Fruit fly (Drosophila melanogaster) whole organism, embryonic: ENCODE data around the gene CG12081.
A peak's percentile ranks its signal among the peaks of the same experiment; 100 is the strongest.

Experiments used
- B-H1 ChIP-seq: fragments of 200-800 bp; sonication (Bioruptor generic); IDR thresholded peaks from 3 replicates; pipeline ENCODE4 v1.3.6; 2022; ENCODE audit warnings: missing biosample characterization, missing genetic modification characterization
- Bgb ChIP-seq: fragments of 200-800 bp; sonication (Bioruptor generic); IDR thresholded peaks from 2 replicates; pipeline ENCODE4 v1.3.6; 2022; ENCODE audit warnings: missing biosample characterization, missing genetic modification characterization; ENCODE audit not compliant: partially characterized antibody
- CG10431 ChIP-seq: fragments of 200-800 bp; sonication (Bioruptor generic); optimal IDR thresholded peaks from 3 replicates; lab custom pipeline; 2018; ENCODE audit warnings: missing biosample characterization, mild to moderate bottlenecking, missing genetic modification characterization
- CG10462 ChIP-seq: fragments of 200-800 bp; sonication (Bioruptor generic); optimal IDR thresholded peaks from 2 replicates; lab custom pipeline; 2016; ENCODE audit warnings: missing biosample characterization, missing genetic modification characterization
- CG10565 ChIP-seq: fragments of 200-800 bp; sonication (Bioruptor generic); optimal IDR thresholded peaks from 3 replicates; lab custom pipeline; 2016; ENCODE audit warnings: missing biosample characterization, mild to moderate bottlenecking, missing genetic modification characterization
- CG10654 ChIP-seq: fragments of 200-800 bp; sonication (Bioruptor generic); optimal IDR thresholded peaks from 2 replicates; lab custom pipeline; 2016; ENCODE audit warnings: missing biosample characterization, missing genetic modification characterization
- CG12236 ChIP-seq: fragments of 200-800 bp; sonication (Bioruptor generic); optimal IDR thresholded peaks from 2 replicates; lab custom pipeline; 2016; ENCODE audit warnings: missing biosample characterization, missing genetic modification characterization
- CG13296 ChIP-seq: fragments of 200-800 bp; sonication (Bioruptor generic); optimal IDR thresholded peaks from 3 replicates; lab custom pipeline; 2018; ENCODE audit warnings: missing biosample characterization, mild to moderate bottlenecking, missing genetic modification characterization
- CG15696 ChIP-seq: fragments of 200-800 bp; sonication (Bioruptor generic); optimal IDR thresholded peaks from 2 replicates; lab custom pipeline; 2019; ENCODE audit warnings: missing biosample characterization, mild to moderate bottlenecking, missing genetic modification characterization, moderate library complexity
- CG17361 ChIP-seq: fragments of 200-800 bp; sonication (Bioruptor generic); IDR thresholded peaks from 3 replicates; pipeline ENCODE4 v1.3.6; 2022; ENCODE audit warnings: missing biosample characterization, missing genetic modification characterization
- CG18011 ChIP-seq: fragments of 200-800 bp; sonication (Bioruptor generic); optimal IDR thresholded peaks from 2 replicates; lab custom pipeline; 2017; ENCODE audit warnings: missing biosample characterization, missing genetic modification characterization, mild to moderate bottlenecking, moderate library complexity, missing genotype
- CG2116 ChIP-seq: fragments of 200-800 bp; sonication (Bioruptor generic); optimal IDR thresholded peaks from 3 replicates; lab custom pipeline; 2018; ENCODE audit warnings: missing biosample characterization, mild to moderate bottlenecking, missing genetic modification characterization
- CG2199 ChIP-seq: fragments of 200-800 bp; sonication (Bioruptor generic); IDR thresholded peaks from 3 replicates; pipeline ENCODE4 v1.3.6; 2022; ENCODE audit warnings: missing biosample characterization, missing genetic modification characterization
- CG30403 ChIP-seq: fragments of 200-800 bp; sonication (Bioruptor generic); optimal IDR thresholded peaks from 3 replicates; lab custom pipeline; 2016; ENCODE audit warnings: missing biosample characterization, missing genetic modification characterization
- CG31441 ChIP-seq: fragments of 200-800 bp; sonication (Bioruptor generic); IDR thresholded peaks from 2 replicates; pipeline ENCODE4 v1.3.6; 2022; ENCODE audit warnings: missing biosample characterization, missing genetic modification characterization
- CG33213 ChIP-seq: fragments of 200-800 bp; sonication (Bioruptor generic); optimal IDR thresholded peaks from 3 replicates; lab custom pipeline; 2016; ENCODE audit warnings: missing biosample characterization, missing genetic modification characterization
- CG34422 ChIP-seq: fragments of 200-800 bp; sonication (Bioruptor generic); IDR thresholded peaks from 3 replicates; pipeline ENCODE4 v1.3.6; 2022; ENCODE audit warnings: missing biosample characterization, missing genetic modification characterization
- CG4360 ChIP-seq: fragments of 200-800 bp; sonication (Bioruptor generic); IDR thresholded peaks from 2 replicates; pipeline ENCODE4 v1.3.6; 2022; ENCODE audit warnings: missing biosample characterization, missing genetic modification characterization
- CG8290 ChIP-seq, 3 experiments: fragments of 200-800 bp; sonication (Bioruptor generic); optimal IDR thresholded peaks; 2 replicates each; lab custom pipeline; 2016 to 2019; ENCODE audit warnings: missing biosample characterization in 3 of 3, missing genetic modification characterization in 3 of 3, mild to moderate bottlenecking in 2 of 3, moderate library complexity in 1 of 3
- CG8388 ChIP-seq: fragments of 200-800 bp; sonication (Bioruptor generic); optimal IDR thresholded peaks from 2 replicates; lab custom pipeline; 2019; ENCODE audit warnings: missing biosample characterization, mild to moderate bottlenecking, missing genetic modification characterization, moderate library complexity
- CG8924 ChIP-seq: fragments of 200-800 bp; optimal IDR thresholded peaks from 3 replicates; lab custom pipeline; 2019; ENCODE audit warnings: missing biosample characterization, mild to moderate bottlenecking, missing genetic modification characterization, moderate library complexity
- CrebB ChIP-seq: fragments of 200-800 bp; sonication (Bioruptor generic); optimal IDR thresholded peaks from 3 replicates; lab custom pipeline; 2018; ENCODE audit warnings: missing biosample characterization, mild to moderate bottlenecking, missing genetic modification characterization
- Dip2 ChIP-seq: fragments of 200-800 bp; sonication (Bioruptor generic); IDR thresholded peaks from 2 replicates; pipeline ENCODE4 v1.3.6; 2022; ENCODE audit warnings: missing biosample characterization, missing genetic modification characterization
- Dp ChIP-seq: fragments of 200-800 bp; sonication (Bioruptor generic); optimal IDR thresholded peaks from 2 replicates; lab custom pipeline; 2018; ENCODE audit warnings: missing biosample characterization, mild to moderate bottlenecking, missing genetic modification characterization, moderate library complexity
- Gug ChIP-seq: fragments of 200-800 bp; sonication (Bioruptor generic); IDR thresholded peaks from 4 replicates; pipeline ENCODE4 v1.3.6; 2022; ENCODE audit warnings: missing biosample characterization, missing genetic modification characterization
- NC2α ChIP-seq: fragments of 200-800 bp; sonication (Bioruptor generic); optimal IDR thresholded peaks from 2 replicates; lab custom pipeline; 2016; ENCODE audit warnings: missing biosample characterization, missing genetic modification characterization
- NC2β ChIP-seq: fragments of 200-800 bp; sonication (Bioruptor generic); optimal IDR thresholded peaks from 2 replicates; lab custom pipeline; 2016; ENCODE audit warnings: missing biosample characterization, missing genetic modification characterization
- NK7.1 ChIP-seq: fragments of 200-800 bp; sonication (Bioruptor generic); optimal IDR thresholded peaks from 3 replicates; lab custom pipeline; 2016; ENCODE audit warnings: missing biosample characterization, missing genetic modification characterization
- Nf-YB ChIP-seq: fragments of 200-800 bp; sonication (Bioruptor generic); optimal IDR thresholded peaks from 3 replicates; lab custom pipeline; 2019; ENCODE audit warnings: missing biosample characterization, mild to moderate bottlenecking, missing genetic modification characterization, moderate library complexity
- PHDP ChIP-seq: fragments of 200-800 bp; sonication (Bioruptor generic); optimal IDR thresholded peaks from 3 replicates; lab custom pipeline; 2018; ENCODE audit warnings: missing biosample characterization, mild to moderate bottlenecking, missing genetic modification characterization, moderate library complexity
- Poxn ChIP-seq: fragments of 200-800 bp; sonication (Bioruptor generic); IDR thresholded peaks from 2 replicates; pipeline ENCODE4 v1.3.6; 2022; ENCODE audit warnings: missing biosample characterization, missing genetic modification characterization
- Sry-δ ChIP-seq: fragments of 200-800 bp; sonication (Bioruptor generic); optimal IDR thresholded peaks from 2 replicates; lab custom pipeline; 2016; ENCODE audit warnings: missing biosample characterization, missing genetic modification characterization
- bigmax ChIP-seq: fragments of 200-800 bp; sonication (Bioruptor generic); optimal IDR thresholded peaks from 2 replicates; lab custom pipeline; 2018; ENCODE audit warnings: missing biosample characterization, mild to moderate bottlenecking, missing genetic modification characterization
- crol ChIP-seq: fragments of 200-800 bp; sonication (Bioruptor generic); IDR thresholded peaks from 2 replicates; pipeline ENCODE4 v1.3.6; 2022; ENCODE audit warnings: missing biosample characterization, missing genetic modification characterization
- ham ChIP-seq: fragments of 200-800 bp; sonication (Bioruptor generic); IDR thresholded peaks from 2 replicates; pipeline ENCODE4 v1.3.6; 2022; ENCODE audit warnings: missing biosample characterization, missing genetic modification characterization
- hb ChIP-seq: fragments of 200-800 bp; sonication (Bioruptor generic); IDR thresholded peaks from 3 replicates; pipeline ENCODE4 v1.3.6; 2022; ENCODE audit warnings: missing biosample characterization, missing genetic modification characterization; ENCODE audit not compliant: partially characterized antibody
- hbn ChIP-seq: fragments of 200-800 bp; sonication (Bioruptor generic); IDR thresholded peaks from 2 replicates; pipeline ENCODE4 v1.3.6; 2022; ENCODE audit warnings: missing biosample characterization, missing genetic modification characterization; ENCODE audit not compliant: partially characterized antibody
- jing ChIP-seq: fragments of 200-800 bp; sonication (Bioruptor generic); optimal IDR thresholded peaks from 2 replicates; lab custom pipeline; 2018; ENCODE audit warnings: missing biosample characterization, mild to moderate bottlenecking, missing genetic modification characterization
- lov ChIP-seq, 2 experiments: fragments of 200-800 bp in 1 of 2; fragments of >200 bp in 1 of 2; sonication (Bioruptor generic) in 1 of 2; IDR thresholded peaks in 1 of 2; optimal IDR thresholded peaks in 1 of 2; 2 replicates in 1 of 2; 3 replicates in 1 of 2; pipeline versions ENCODE4 v1.3.6 to Lab custom; 2017 to 2022; ENCODE audit warnings: missing biosample characterization in 1 of 2, missing genetic modification characterization in 1 of 2
- mirr ChIP-seq: fragments of 200-800 bp; sonication (Bioruptor generic); optimal IDR thresholded peaks from 3 replicates; lab custom pipeline; 2018; ENCODE audit warnings: missing biosample characterization, mild to moderate bottlenecking, missing genetic modification characterization
- nom ChIP-seq: fragments of 200-800 bp; sonication (Bioruptor generic); optimal IDR thresholded peaks from 2 replicates; lab custom pipeline; 2017; ENCODE audit warnings: missing biosample characterization, missing genetic modification characterization, mild to moderate bottlenecking, moderate library complexity, missing genetic modification reagents
- pfk ChIP-seq: fragments of 200-800 bp; sonication (Bioruptor generic); optimal IDR thresholded peaks from 2 replicates; lab custom pipeline; 2018; ENCODE audit warnings: missing biosample characterization, mild to moderate bottlenecking, missing genetic modification characterization, moderate library complexity
- pho ChIP-seq: fragments of 200-800 bp; sonication (Bioruptor generic); optimal IDR thresholded peaks from 2 replicates; lab custom pipeline; 2016; ENCODE audit warnings: missing biosample characterization, missing genetic modification characterization
- pnt ChIP-seq: fragments of 200-800 bp; sonication (Bioruptor generic); optimal IDR thresholded peaks from 3 replicates; lab custom pipeline; 2016; ENCODE audit warnings: missing biosample characterization, missing genetic modification characterization
- psq ChIP-seq: fragments of 200-800 bp; sonication (Bioruptor generic); optimal IDR thresholded peaks from 2 replicates; lab custom pipeline; 2017; ENCODE audit warnings: missing biosample characterization, missing genetic modification characterization
- sens ChIP-seq: fragments of 200-800 bp; sonication (Bioruptor generic); peaks from one replicate; lab custom pipeline; 2016; ENCODE audit warnings: missing biosample characterization, missing genetic modification characterization
- sna ChIP-seq: fragments of 200-800 bp; sonication (Bioruptor generic); IDR thresholded peaks from 2 replicates; pipeline ENCODE4 v1.3.6; 2022; ENCODE audit warnings: missing biosample characterization, missing genetic modification characterization; ENCODE audit not compliant: partially characterized antibody
- toy ChIP-seq: fragments of 200-800 bp; sonication (Bioruptor generic); IDR thresholded peaks from 2 replicates; pipeline ENCODE4 v1.3.6; 2022; ENCODE audit warnings: missing biosample characterization, missing genetic modification characterization
- trem ChIP-seq: fragments of 200-800 bp; optimal IDR thresholded peaks from 3 replicates; lab custom pipeline; 2019; ENCODE audit warnings: missing biosample characterization, mild to moderate bottlenecking, missing genetic modification characterization, moderate library complexity
- ttk ChIP-seq: fragments of 200-800 bp; sonication (Bioruptor generic); IDR thresholded peaks from 2 replicates; pipeline ENCODE4 v2.1.2; 2022; ENCODE audit warnings: missing biosample characterization, missing genetic modification characterization
- vvl ChIP-seq: fragments of 200-800 bp; sonication (Bioruptor generic); IDR thresholded peaks from 2 replicates; pipeline ENCODE4 v1.3.6; 2022; ENCODE audit warnings: missing biosample characterization, missing genetic modification characterization

Gene CG12081

dm6 chrX:8606206-8606605, 17.6 kb downstream of the CG12081 start, which contains the start of gene Caf1-180 (continued):
- TF ChIP-seq mirr = no peak
- no peak for TF ChIP-seq lov (optimal IDR thresholded peaks at IDR 0.05; lab: Kevin White, UChicago)
- TF ChIP-seq lov (GFP tag; IDR thresholded peaks at IDR 0.05; lab: Robert Waterston, UW) = no peak
- TF ChIP-seq CG4360 (GFP tag; lab: Robert Waterston, UW) = no peak
- no peak for TF ChIP-seq NC2β (GFP tag; lab: Kevin White, UChicago)
- TF ChIP-seq crol (GFP tag; lab: Robert Waterston, UW) = no peak
- no peak for TF ChIP-seq Dip2
- TF ChIP-seq CG31441 = no peak
- TF ChIP-seq CG8290 (GFP tag; optimal IDR thresholded peaks at IDR 0.05; lab: Kevin White, UChicago) = peak; percentile 36
- TF ChIP-seq CG8290 (tag; optimal IDR thresholded peaks at IDR 0.05; lab: Kevin White, UChicago) = peak in 1 of 2 experiments; percentile 8
- no peak for TF ChIP-seq CG10654
- no peak for TF ChIP-seq Poxn (GFP tag; lab: Robert Waterston, UW)
- TF ChIP-seq CG8388 (GFP tag; lab: Kevin White, UChicago) = no peak
- peak; percentile 87 for TF ChIP-seq Bgb (GFP tag; lab: Robert Waterston, UW)
- TF ChIP-seq nom = no peak
- TF ChIP-seq toy = no peak
- no peak for TF ChIP-seq ttk (GFP tag; lab: Robert Waterston, UW)
- no peak for TF ChIP-seq B-H1 (GFP tag; lab: Robert Waterston, UW)
- peak; percentile 17; the same call in 1 of the 4 replicates for TF ChIP-seq Gug (GFP tag; lab: Robert Waterston, UW)
- TF ChIP-seq pfk (GFP tag; lab: Kevin White, UChicago) = no peak
- TF ChIP-seq jing = no peak
- no peak for TF ChIP-seq CG10431 (GFP tag; lab: Kevin White, UChicago)
- TF ChIP-seq pho (GFP tag; lab: Kevin White, UChicago) = peak; percentile 45
- TF ChIP-seq bigmax (GFP tag; lab: Kevin White, UChicago) = no peak
- TF ChIP-seq Dp (GFP tag; lab: Kevin White, UChicago) = peak; percentile 83
- no peak for TF ChIP-seq CrebB (tag; lab: Kevin White, UChicago)
- TF ChIP-seq PHDP (tag; lab: Kevin White, UChicago) = no peak
- TF ChIP-seq CG10462 (GFP tag; lab: Kevin White, UChicago) = no peak
- TF ChIP-seq CG18011 (GFP tag; lab: Kevin White, UChicago) = no peak
- TF ChIP-seq ham = no peak
- TF ChIP-seq CG10565 = no peak
- no peak for TF ChIP-seq CG2199 (GFP tag; lab: Robert Waterston, UW)
- TF ChIP-seq trem (tag; lab: Kevin White, UChicago) = peak; percentile 67
- peak; percentile 23 for TF ChIP-seq sens
- TF ChIP-seq vvl (GFP tag; lab: Robert Waterston, UW) = peak; percentile 44; the same call in 1 of the 2 replicates
- TF ChIP-seq NK7.1 (GFP tag; lab: Kevin White, UChicago) = no peak
- no peak for TF ChIP-seq CG30403 (GFP tag; lab: Kevin White, UChicago)
- TF ChIP-seq Nf-YB = peak; percentile 15
- peak; percentile 58 for TF ChIP-seq CG2116
- TF ChIP-seq CG17361 = no peak; the same call in 2 of the 3 replicates
- no peak for TF ChIP-seq CG15696 (tag; lab: Kevin White, UChicago)
- peak; percentile 34; the same call in 1 of the 3 replicates for TF ChIP-seq CG34422 (GFP tag; lab: Robert Waterston, UW)
- TF ChIP-seq CG33213 (GFP tag; lab: Kevin White, UChicago) = peak; percentile 60
- peak; percentile 96 for TF ChIP-seq Sry-δ (GFP tag; lab: Kevin White, UChicago)
- TF ChIP-seq hbn = peak; percentile 57
- TF ChIP-seq CG12236 (GFP tag; lab: Kevin White, UChicago) = no peak
- TF ChIP-seq NC2α (GFP tag; lab: Kevin White, UChicago) = no peak
- no peak for TF ChIP-seq CG8924 (tag; lab: Kevin White, UChicago)
- no peak for TF ChIP-seq CG13296 (GFP tag; lab: Kevin White, UChicago)
- no peak for TF ChIP-seq psq (GFP tag; lab: Kevin White, UChicago)
- peak; percentile 69 for TF ChIP-seq sna (GFP tag; lab: Robert Waterston, UW)
- no peak for TF ChIP-seq pnt
- peak; percentile 40; the same call in 1 of the 3 replicates for TF ChIP-seq hb (GFP tag; lab: Robert Waterston, UW)
